Worm (Caenorhabditis elegans): ENCODE results near the gene cyp-32A1.
A peak's percentile ranks its signal among the peaks of the same experiment; 100 is the strongest.

cyp-32A1 gene

DNA sequence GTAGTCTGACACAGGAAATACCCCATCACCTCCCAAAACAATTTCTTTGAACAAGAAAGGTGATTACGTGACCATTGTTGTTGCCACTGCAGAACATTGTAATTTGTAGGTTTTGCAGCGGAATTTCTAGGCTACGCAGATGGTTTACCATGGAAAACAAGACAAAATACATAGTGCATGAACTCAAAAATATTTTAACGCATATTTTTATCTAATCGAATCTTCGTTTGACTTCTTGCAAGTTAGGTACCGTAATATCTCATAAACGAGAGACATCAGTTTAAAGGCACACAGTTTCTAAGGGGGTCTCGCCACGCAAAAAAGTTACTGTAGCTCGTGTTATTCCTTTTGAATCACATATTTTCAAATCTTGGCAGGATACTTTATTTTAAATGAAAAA, 2.6 kb upstream of the cyp-32A1 start (continued):
- no peak for TF ChIP-seq egl-44 (GFP tag; IDR thresholded peaks at IDR 0.05)
- no peak for TF ChIP-seq F10E7.11 (tag; optimal IDR thresholded peaks at IDR 0.05)
- no peak for TF ChIP-seq ztf-22 (GFP tag; optimal IDR thresholded peaks at IDR 0.05)
- TF ChIP-seq Y53F4B.3 (GFP tag; IDR thresholded peaks at IDR 0.05) = no peak
- peak; percentile 52; the same call in 1 of the 2 replicates for TF ChIP-seq B0336.3 (GFP tag; IDR thresholded peaks at IDR 0.05)
- TF ChIP-seq F49E8.2 (tag; optimal IDR thresholded peaks at IDR 0.05; ENCODE audit: insufficient read depth) = peak; percentile 38
- TF ChIP-seq C06A6.2 (GFP tag; conservative IDR thresholded peaks at IDR 0.05) = no peak
- no peak for TF ChIP-seq mel-28 (tag; optimal IDR thresholded peaks at IDR 0.05; ENCODE audit: borderline replicate concordance)
- no peak for TF ChIP-seq let-607 (tag; optimal IDR thresholded peaks at IDR 0.05)
- TF ChIP-seq mxl-1 (tag; optimal IDR thresholded peaks at IDR 0.05) = no peak
- peak; percentile 61; the same call in 1 of the 2 replicates for TF ChIP-seq hsf-1 (GFP tag; IDR thresholded peaks at IDR 0.05)
- no peak for TF ChIP-seq tbp1 (GFP tag; optimal IDR thresholded peaks at IDR 0.05)
- TF ChIP-seq madf-10 (tag; optimal IDR thresholded peaks at IDR 0.05) = no peak
- TF ChIP-seq atf-7 (tag; optimal IDR thresholded peaks at IDR 0.05) = peak; percentile 18
- TF ChIP-seq F52B5.7 (tag; optimal IDR thresholded peaks at IDR 0.05) = no peak
- TF ChIP-seq ceh-91 (GFP tag; IDR thresholded peaks at IDR 0.05) = peak; percentile 27; the same call in 1 of the 2 replicates
- TF ChIP-seq ekl-4 (GFP tag; IDR thresholded peaks at IDR 0.05) = peak; percentile 44; the same call in 1 of the 2 replicates
- TF ChIP-seq aptf-3 (GFP tag; IDR thresholded peaks at IDR 0.05) = no peak
- TF ChIP-seq F23B12.7 (tag; optimal IDR thresholded peaks at IDR 0.05; ENCODE audit: insufficient read depth) = no peak
- no peak for TF ChIP-seq F57A8.1 (GFP tag; optimal IDR thresholded peaks at IDR 0.05)
- peak; percentile 29; the same call in 1 of the 2 replicates for TF ChIP-seq C17E4.6 (GFP tag; IDR thresholded peaks at IDR 0.05)
- TF ChIP-seq pbrm-1 (GFP tag; IDR thresholded peaks at IDR 0.05) = no peak
- no peak for TF ChIP-seq cebp-2 (GFP tag; IDR thresholded peaks at IDR 0.05)
- TF ChIP-seq snpc-4 (GFP tag; optimal IDR thresholded peaks at IDR 0.05) = no peak
- TF ChIP-seq snpc-4 (tag; optimal IDR thresholded peaks at IDR 0.05) = peak in 1 of 4 experiments; percentile 23
- TF ChIP-seq dpff-1 (tag; optimal IDR thresholded peaks at IDR 0.05) = no peak
- TF ChIP-seq B0261.1 (tag; optimal IDR thresholded peaks at IDR 0.05) = no peak
- no peak for TF ChIP-seq hlh-12 (tag; optimal IDR thresholded peaks at IDR 0.05)
- TF ChIP-seq die-1 (tag; optimal IDR thresholded peaks at IDR 0.05) = no peak
- TF ChIP-seq zfh-2 (GFP tag; conservative IDR thresholded peaks at IDR 0.05) = no peak
- TF ChIP-seq nhr-80 (tag; optimal IDR thresholded peaks at IDR 0.05) = no peak
- TF ChIP-seq sptf-2 (GFP tag; optimal IDR thresholded peaks at IDR 0.05) = no peak
- no peak for TF ChIP-seq attf-6 (GFP tag; IDR thresholded peaks at IDR 0.05)
- TF ChIP-seq madf-8 (GFP tag; conservative IDR thresholded peaks at IDR 0.05) = no peak
- no peak for TF ChIP-seq Y79H2A.3 (GFP tag; conservative IDR thresholded peaks at IDR 0.05)
- no peak for TF ChIP-seq Y67H2A.10 (GFP tag; conservative IDR thresholded peaks at IDR 0.05)
- TF ChIP-seq ceh-79 (tag; optimal IDR thresholded peaks at IDR 0.05) = no peak
- no peak for TF ChIP-seq nhr-179 (tag; optimal IDR thresholded peaks at IDR 0.05)
- TF ChIP-seq rpc-1 (optimal IDR thresholded peaks at IDR 0.05) = no peak
- TF ChIP-seq rpc-1 (tag; optimal IDR thresholded peaks at IDR 0.05) = no peak
- peak; percentile 75 for TF ChIP-seq hrde-1 (tag; optimal IDR thresholded peaks at IDR 0.05; ENCODE audit: borderline replicate concordance)
- no peak for TF ChIP-seq madf-3 (GFP tag; IDR thresholded peaks at IDR 0.05)
- no peak for TF ChIP-seq lag-1 (GFP tag; IDR thresholded peaks at IDR 0.05)
- TF ChIP-seq madf-6 (GFP tag; IDR thresholded peaks at IDR 0.05) = peak; percentile 26; the same call in 1 of the 2 replicates
- TF ChIP-seq him-1 (tag; optimal IDR thresholded peaks at IDR 0.05) = no peak

Data from whole organism, young adult.